Worm (Caenorhabditis elegans) whole organism, young adult: ENCODE results near the gene T14G8.4.

Experiments used
- B0019.2 ChIP-seq: fragments of 200-800 bp; sonication (Bioruptor generic); conservative IDR thresholded peaks from 2 replicates; pipeline ENCODE4 v1.3.6; 2022; ENCODE audit warnings: missing genetic modification reagents, missing genetic modification characterization, missing compliant biosample characterization
- C17E4.6 ChIP-seq: fragments of 200-800 bp; sonication (Bioruptor generic); IDR thresholded peaks from 2 replicates; pipeline ENCODE4 v1.3.6; 2022; ENCODE audit warnings: missing genetic modification reagents, missing genetic modification characterization, missing compliant biosample characterization
- D2030.7 ChIP-seq: fragments of 200-800 bp; sonication (Bioruptor generic); IDR thresholded peaks from 2 replicates; pipeline ENCODE4 v1.3.6; 2022; ENCODE audit warnings: missing genetic modification reagents, missing genetic modification characterization, missing compliant biosample characterization
- F33H1.4 ChIP-seq: fragments of 200-800 bp; sonication (Bioruptor generic); IDR thresholded peaks from 2 replicates; pipeline ENCODE4 v1.3.6; 2022; ENCODE audit warnings: missing genetic modification reagents, missing genetic modification characterization, missing compliant biosample characterization
- F57A8.1 ChIP-seq: fragments of 200-800 bp; sonication (Bioruptor generic); optimal IDR thresholded peaks from 2 replicates; lab custom pipeline; 2018; ENCODE audit warnings: mild to moderate bottlenecking, missing genetic modification characterization, moderate library complexity, missing compliant biosample characterization
- K12H6.12 ChIP-seq: fragments of 200-800 bp; sonication (Bioruptor generic); optimal IDR thresholded peaks from 2 replicates; lab custom pipeline; 2018; ENCODE audit warnings: mild to moderate bottlenecking, missing genetic modification characterization, missing compliant biosample characterization
- Y56A3A.18 ChIP-seq: fragments of 200-800 bp; sonication (Bioruptor generic); IDR thresholded peaks from 2 replicates; pipeline ENCODE4 v1.3.6; 2022; ENCODE audit warnings: missing genetic modification reagents, missing genetic modification characterization, missing compliant biosample characterization
- atf-7 ChIP-seq: sonication (generic microtip); optimal IDR thresholded peaks from 2 replicates; lab custom pipeline; 2017; ENCODE audit warnings: mild to moderate bottlenecking, missing genetic modification characterization, missing compliant biosample characterization
- attf-3 ChIP-seq: fragments of 200-800 bp; sonication (Bioruptor generic); conservative IDR thresholded peaks from 2 replicates; pipeline ENCODE4 v1.3.6; 2022; ENCODE audit warnings: missing genetic modification reagents, missing genetic modification characterization, missing compliant biosample characterization
- attf-5 ChIP-seq: fragments of 200-800 bp; sonication (Bioruptor generic); optimal IDR thresholded peaks from 2 replicates; lab custom pipeline; 2018; ENCODE audit warnings: mild to moderate bottlenecking, missing genetic modification characterization, missing compliant biosample characterization
- bed-2 ChIP-seq: fragments of 200-800 bp; sonication (Bioruptor generic); IDR thresholded peaks from 2 replicates; pipeline ENCODE4 v1.3.6; 2022; ENCODE audit warnings: missing genetic modification reagents, missing genetic modification characterization, missing compliant biosample characterization
- cebp-1 ChIP-seq, 2 experiments: fragments of 200-800 bp in 1 of 2; sonication (Bioruptor generic) in 1 of 2; sonication (generic microtip) in 1 of 2; IDR thresholded peaks in 1 of 2; optimal IDR thresholded peaks in 1 of 2; 2 replicates each; pipeline versions ENCODE4 v1.3.6 to Lab custom; 2017 to 2022; ENCODE audit warnings: missing compliant biosample characterization in 2 of 2, missing genetic modification characterization in 2 of 2, mild to moderate bottlenecking in 1 of 2, missing genetic modification reagents in 1 of 2, moderate library complexity in 1 of 2
- ceh-100 ChIP-seq: fragments of 200-800 bp; sonication (Bioruptor generic); IDR thresholded peaks from 2 replicates; pipeline ENCODE4 v1.3.6; 2022; ENCODE audit warnings: missing genetic modification reagents, missing genetic modification characterization, missing compliant biosample characterization
- ceh-40 ChIP-seq: fragments of 200-800 bp; sonication (Bioruptor generic); IDR thresholded peaks from 2 replicates; pipeline ENCODE4 v1.3.6; 2022; ENCODE audit warnings: missing genetic modification characterization, missing compliant biosample characterization
- ceh-91 ChIP-seq: fragments of 200-800 bp; sonication (Bioruptor generic); IDR thresholded peaks from 2 replicates; pipeline ENCODE4 v1.3.6; 2022; ENCODE audit warnings: missing genetic modification reagents, missing genetic modification characterization, missing compliant biosample characterization
- dox-1 ChIP-seq: fragments of 200-800 bp; sonication (Bioruptor generic); IDR thresholded peaks from 2 replicates; pipeline ENCODE4 v1.3.6; 2022; ENCODE audit warnings: missing genetic modification reagents, missing genetic modification characterization, missing compliant biosample characterization
- efl-1 ChIP-seq: fragments of 150-350 bp; optimal IDR thresholded peaks from 2 replicates; lab custom pipeline; 2014; ENCODE audit warnings: missing biosample characterization, missing genetic modification reagents, missing genetic modification characterization
- egl-44 ChIP-seq: fragments of 200-800 bp; sonication (Bioruptor generic); IDR thresholded peaks from 2 replicates; pipeline ENCODE4 v1.3.6; 2022; ENCODE audit warnings: missing genetic modification reagents, missing genetic modification characterization, missing compliant biosample characterization
- ets-4 ChIP-seq: fragments of 200-800 bp; sonication (Bioruptor generic); optimal IDR thresholded peaks from 2 replicates; lab custom pipeline; 2018; ENCODE audit warnings: mild to moderate bottlenecking, missing genetic modification characterization, missing compliant biosample characterization
- gei-17 ChIP-seq: fragments of 200-800 bp; sonication (Bioruptor generic); optimal IDR thresholded peaks from 2 replicates; lab custom pipeline; 2018; ENCODE audit warnings: mild to moderate bottlenecking, missing genetic modification characterization, missing compliant biosample characterization
- hlh-26 ChIP-seq: fragments of 200-800 bp; sonication (Bioruptor generic); conservative IDR thresholded peaks from 2 replicates; pipeline ENCODE4 v1.3.6; 2022; ENCODE audit warnings: missing genetic modification reagents, missing genetic modification characterization, missing compliant biosample characterization
- lag-1 ChIP-seq: fragments of 200-800 bp; sonication (Bioruptor generic); IDR thresholded peaks from 2 replicates; pipeline ENCODE4 v1.3.6; 2022; ENCODE audit warnings: missing genetic modification reagents, missing genetic modification characterization, missing compliant biosample characterization
- lin-26 ChIP-seq: fragments of 200-800 bp; sonication (Bioruptor generic); IDR thresholded peaks from 2 replicates; pipeline ENCODE4 v1.3.6; 2022; ENCODE audit warnings: missing genetic modification reagents, missing genetic modification characterization, missing compliant biosample characterization
- lin-35 ChIP-seq, 3 experiments: fragments of 150-350 bp in 2 of 3; sonication (generic microtip) in 1 of 3; optimal IDR thresholded peaks; 2 replicates each; lab custom pipeline; 2014 to 2018; ENCODE audit warnings: missing biosample characterization in 3 of 3, missing genetic modification characterization in 3 of 3, missing genetic modification reagents in 3 of 3
- madf-10 ChIP-seq: sonication (generic microtip); optimal IDR thresholded peaks from 2 replicates; lab custom pipeline; 2016; ENCODE audit warnings: mild to moderate bottlenecking, missing genetic modification characterization, missing compliant biosample characterization
- madf-3 ChIP-seq: fragments of 200-800 bp; sonication (Bioruptor generic); IDR thresholded peaks from 2 replicates; pipeline ENCODE4 v1.3.6; 2022; ENCODE audit warnings: missing genetic modification reagents, missing genetic modification characterization, missing compliant biosample characterization
- madf-8 ChIP-seq: fragments of 200-800 bp; sonication (Bioruptor generic); conservative IDR thresholded peaks from 2 replicates; pipeline ENCODE4 v1.3.6; 2022; ENCODE audit warnings: missing genetic modification reagents, missing genetic modification characterization, missing compliant biosample characterization
- mel-28 ChIP-seq: sonication (generic microtip); optimal IDR thresholded peaks from 2 replicates; lab custom pipeline; 2016; ENCODE audit warnings: borderline replicate concordance, mild to moderate bottlenecking, missing genetic modification characterization, missing compliant biosample characterization
- mes-4 ChIP-seq: sonication (generic microtip); optimal IDR thresholded peaks from 2 replicates; lab custom pipeline; 2016; ENCODE audit warnings: missing genotype, missing genetic modification characterization, missing compliant biosample characterization
- nfya-2 ChIP-seq: fragments of 200-800 bp; sonication (Bioruptor generic); IDR thresholded peaks from 2 replicates; pipeline ENCODE4 v1.3.6; 2022; ENCODE audit warnings: missing genetic modification reagents, missing genetic modification characterization, missing compliant biosample characterization
- nhr-120 ChIP-seq: fragments of 200-800 bp; sonication (Bioruptor generic); IDR thresholded peaks from 2 replicates; pipeline ENCODE4 v1.3.6; 2022; ENCODE audit warnings: missing genetic modification characterization, missing compliant biosample characterization
- nhr-179 ChIP-seq: sonication (generic microtip); optimal IDR thresholded peaks from 2 replicates; lab custom pipeline; 2016; ENCODE audit warnings: mild to moderate bottlenecking, missing genetic modification characterization, missing compliant biosample characterization
- nhr-90 ChIP-seq: sonication (generic microtip); optimal IDR thresholded peaks from 2 replicates; lab custom pipeline; 2016; ENCODE audit warnings: missing genotype, mild to moderate bottlenecking, missing genetic modification characterization, missing compliant biosample characterization
- pha-4 ChIP-seq: fragments of 150-350 bp; sonication (generic microtip); optimal IDR thresholded peaks from 2 replicates; lab custom pipeline; 2014; ENCODE audit warnings: missing biosample characterization, missing genetic modification reagents, missing genetic modification characterization
- rcor-1 ChIP-seq: fragments of 200-800 bp; sonication (Bioruptor generic); IDR thresholded peaks from 2 replicates; pipeline ENCODE4 v1.3.6; 2022; ENCODE audit warnings: missing genetic modification reagents, missing genetic modification characterization, missing compliant biosample characterization
- repo-1 ChIP-seq: sonication (generic microtip); optimal IDR thresholded peaks from 2 replicates; lab custom pipeline; 2017; ENCODE audit warnings: mild to moderate bottlenecking, missing genetic modification characterization, missing compliant biosample characterization
- snpc-1.1 ChIP-seq: sonication (generic microtip); optimal IDR thresholded peaks from 2 replicates; lab custom pipeline; 2017; ENCODE audit warnings: missing genetic modification characterization, mild to moderate bottlenecking, missing compliant biosample characterization, antibody characterized with exemption, moderate library complexity, missing genotype, missing genetic modification reagents; ENCODE audit not compliant: insufficient read depth
- somi-1 ChIP-seq: fragments of 200-800 bp; sonication (Bioruptor generic); optimal IDR thresholded peaks from 2 replicates; lab custom pipeline; 2018; ENCODE audit warnings: mild to moderate bottlenecking, missing genetic modification characterization, missing compliant biosample characterization
- sptf-2 ChIP-seq: fragments of 200-800 bp; sonication (Bioruptor generic); optimal IDR thresholded peaks from 2 replicates; lab custom pipeline; 2018; ENCODE audit warnings: mild to moderate bottlenecking, missing genetic modification characterization, missing compliant biosample characterization
- tbp1 ChIP-seq: fragments of 200-800 bp; sonication (Bioruptor generic); optimal IDR thresholded peaks from 2 replicates; lab custom pipeline; 2018; ENCODE audit warnings: mild to moderate bottlenecking, missing genetic modification characterization, missing compliant biosample characterization
- unc-62 ChIP-seq: fragments of 150-350 bp; optimal IDR thresholded peaks from 2 replicates; lab custom pipeline; 2014; ENCODE audit warnings: missing biosample characterization, missing genetic modification reagents, missing genetic modification characterization
- ztf-22 ChIP-seq: fragments of 200-800 bp; sonication (Bioruptor generic); optimal IDR thresholded peaks from 2 replicates; lab custom pipeline; 2018; ENCODE audit warnings: mild to moderate bottlenecking, missing genetic modification characterization, moderate library complexity, missing compliant biosample characterization
- ztf-26 ChIP-seq: sonication (generic microtip); optimal IDR thresholded peaks from 2 replicates; lab custom pipeline; 2017; ENCODE audit warnings: missing genetic modification characterization, missing compliant biosample characterization
- ztf-28 ChIP-seq: fragments of 200-800 bp; sonication (Bioruptor generic); IDR thresholded peaks from 2 replicates; pipeline ENCODE4 v1.3.6; 2022; ENCODE audit warnings: missing genetic modification reagents, missing genetic modification characterization, missing compliant biosample characterization
- ztf-3 ChIP-seq: fragments of 200-800 bp; sonication (Bioruptor generic); optimal IDR thresholded peaks from 2 replicates; lab custom pipeline; 2018; ENCODE audit warnings: mild to moderate bottlenecking, missing genetic modification characterization, missing compliant biosample characterization

Gene T14G8.4

DNA sequence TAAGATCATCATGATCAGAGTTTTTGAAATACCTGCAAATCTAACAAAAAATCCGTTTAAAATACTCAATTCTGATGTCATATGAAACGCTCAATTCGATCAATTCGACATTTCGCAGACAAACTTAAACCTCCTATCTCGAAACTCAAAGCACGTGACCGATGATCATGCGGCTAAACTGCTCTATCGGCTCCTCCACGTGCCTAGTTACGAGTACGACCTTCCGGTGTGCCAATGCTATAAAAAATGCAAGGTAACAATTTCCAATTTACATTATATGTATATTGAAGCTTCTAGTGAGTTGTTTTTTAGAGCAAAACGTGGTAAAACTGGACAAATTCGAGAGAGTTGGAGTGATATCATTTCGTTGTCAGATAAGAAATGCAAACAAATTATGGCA lies 47.5 kb upstream of the T14G8.4 start (continued):
- TF ChIP-seq cebp-1 (GFP tag; IDR thresholded peaks at IDR 0.05; lab: Robert Waterston, UW) (no peak), cebp-1 (tag; optimal IDR thresholded peaks at IDR 0.05; lab: Kevin White, UChicago) (peak; percentile 65), ceh-40 (no peak), madf-8 (GFP tag; lab: Robert Waterston, UW) (no peak), mel-28 (tag; lab: Kevin White, UChicago) (no peak), ztf-28 (GFP tag; lab: Robert Waterston, UW) (no peak), nfya-2 (GFP tag; lab: Robert Waterston, UW) (no peak), madf-3 (no peak), hlh-26 (GFP tag; lab: Robert Waterston, UW) (no peak), madf-10 (tag; lab: Kevin White, UChicago) (peak; percentile 5), ztf-22 (no peak), unc-62 (GFP tag; lab: Kevin White, UChicago) (no peak), Y56A3A.18 (0 out of 2 replicates have a peak, but pooled peaks have one; percentile 36), B0019.2 (GFP tag; lab: Robert Waterston, UW) (no peak), gei-17 (GFP tag; lab: Kevin White, UChicago) (no peak), sptf-2 (GFP tag; lab: Kevin White, UChicago) (no peak), pha-4 (tag; lab: Kevin White, UChicago) (no peak), F33H1.4 (GFP tag; lab: Robert Waterston, UW) (no peak), attf-3 (GFP tag; lab: Robert Waterston, UW) (no peak), rcor-1 (GFP tag; lab: Robert Waterston, UW) (no peak), repo-1 (tag; lab: Kevin White, UChicago) (no peak), K12H6.12 (tag; lab: Kevin White, UChicago) (no peak), ceh-91 (GFP tag; lab: Robert Waterston, UW) (no peak), nhr-120 (GFP tag; lab: Robert Waterston, UW) (no peak), somi-1 (GFP tag; lab: Kevin White, UChicago) (no peak), egl-44 (GFP tag; lab: Robert Waterston, UW) (0 out of 2 replicates have a peak, but pooled peaks have one; percentile 12), tbp1 (GFP tag; lab: Kevin White, UChicago) (peak; percentile 31), ets-4 (peak; percentile 12), mes-4 (tag; lab: Kevin White, UChicago) (no peak), snpc-1.1 (tag; lab: Kevin White, UChicago) (no peak), C17E4.6 (GFP tag; lab: Robert Waterston, UW) (no peak), ceh-100 (GFP tag; lab: Robert Waterston, UW) (no peak), ztf-3 (no peak), nhr-90 (peak; percentile 48), nhr-179 (tag; lab: Kevin White, UChicago) (no peak), lag-1 (GFP tag; lab: Robert Waterston, UW) (no peak), efl-1 (no peak), lin-35 (GFP tag; optimal IDR thresholded peaks at IDR 0.05; lab: Kevin White, UChicago) (no peak), dox-1 (GFP tag; lab: Robert Waterston, UW) (no peak; the same call in 1 of the 2 replicates), F57A8.1 (GFP tag; lab: Kevin White, UChicago) (no peak), ztf-26 (tag; lab: Kevin White, UChicago) (no peak), lin-26 (no peak), atf-7 (tag; lab: Kevin White, UChicago) (peak; percentile 73), bed-2 (GFP tag; lab: Robert Waterston, UW) (no peak), D2030.7 (GFP tag; lab: Robert Waterston, UW) (no peak), attf-5 (GFP tag; lab: Kevin White, UChicago) (no peak)
